Fruit fly (Drosophila melanogaster) whole organism, embryonic: ENCODE measurements around the gene CG5104.
A peak's percentile ranks its signal among the peaks of the same experiment; 100 is the strongest.

Experiments used
- CG11093 ChIP-seq: fragments of 200-800 bp; sonication (Bioruptor generic); IDR thresholded peaks from 3 replicates; pipeline ENCODE4 v1.3.6; 2022; ENCODE audit warnings: missing biosample characterization, missing genetic modification characterization
- CG11456 ChIP-seq: fragments of 200-800 bp; sonication (Bioruptor generic); IDR thresholded peaks from 3 replicates; pipeline ENCODE4 v1.3.6; 2022; ENCODE audit warnings: missing biosample characterization, missing genetic modification characterization
- CG11504 ChIP-seq: fragments of 200-800 bp; sonication (Bioruptor generic); optimal IDR thresholded peaks from 3 replicates; lab custom pipeline; 2019; ENCODE audit warnings: missing biosample characterization, mild to moderate bottlenecking, missing genetic modification characterization, moderate library complexity
- CG13296 ChIP-seq: fragments of 200-800 bp; sonication (Bioruptor generic); optimal IDR thresholded peaks from 3 replicates; lab custom pipeline; 2018; ENCODE audit warnings: missing biosample characterization, mild to moderate bottlenecking, missing genetic modification characterization
- CG13775 ChIP-seq: fragments of 200-800 bp; sonication (Bioruptor generic); optimal IDR thresholded peaks from 3 replicates; lab custom pipeline; 2017; ENCODE audit warnings: missing biosample characterization, mild to moderate bottlenecking, missing genetic modification characterization
- CG14710 ChIP-seq: fragments of 200-800 bp; sonication (Bioruptor generic); optimal IDR thresholded peaks from 3 replicates; lab custom pipeline; 2019; ENCODE audit warnings: missing biosample characterization, mild to moderate bottlenecking, missing genetic modification characterization, moderate library complexity
- CG16815 ChIP-seq: fragments of 200-800 bp; sonication (Bioruptor generic); optimal IDR thresholded peaks from 3 replicates; lab custom pipeline; 2017; ENCODE audit warnings: missing biosample characterization, mild to moderate bottlenecking, missing genetic modification characterization
- CG18599 ChIP-seq: fragments of 200-800 bp; sonication (Bioruptor generic); optimal IDR thresholded peaks from 3 replicates; lab custom pipeline; 2017; ENCODE audit warnings: missing biosample characterization, missing genetic modification characterization, mild to moderate bottlenecking, moderate library complexity, missing genetic modification reagents
- CG30431 ChIP-seq: fragments of 200-800 bp; sonication (Bioruptor generic); optimal IDR thresholded peaks from 2 replicates; lab custom pipeline; 2017; ENCODE audit warnings: missing biosample characterization, missing genetic modification characterization
- CG31365 ChIP-seq: fragments of 200-800 bp; sonication (Bioruptor generic); optimal IDR thresholded peaks from 2 replicates; lab custom pipeline; 2018; ENCODE audit warnings: missing biosample characterization, mild to moderate bottlenecking, missing genetic modification characterization
- CG32767 ChIP-seq: fragments of 200-800 bp; sonication (Bioruptor generic); IDR thresholded peaks from 2 replicates; pipeline ENCODE4 v1.3.6; 2022; ENCODE audit warnings: missing biosample characterization, missing genetic modification characterization
- CG3407 ChIP-seq: fragments of 200-800 bp; sonication (Bioruptor generic); optimal IDR thresholded peaks from 2 replicates; lab custom pipeline; 2018; ENCODE audit warnings: missing biosample characterization, mild to moderate bottlenecking, missing genetic modification characterization
- CG34224 ChIP-seq: fragments of 200-800 bp; sonication (Bioruptor generic); IDR thresholded peaks from 3 replicates; pipeline ENCODE4 v1.3.6; 2022; ENCODE audit warnings: missing biosample characterization, missing genetic modification characterization; ENCODE audit not compliant: partially characterized antibody
- CG4404 ChIP-seq: fragments of 200-800 bp; sonication (Bioruptor generic); IDR thresholded peaks from 2 replicates; pipeline ENCODE4 v1.3.6; 2022; ENCODE audit warnings: missing biosample characterization, missing genetic modification characterization
- CG7745 ChIP-seq: fragments of 200-800 bp; sonication (Bioruptor generic); optimal IDR thresholded peaks from 2 replicates; lab custom pipeline; 2018; ENCODE audit warnings: missing biosample characterization, mild to moderate bottlenecking, missing genetic modification characterization, moderate library complexity
- CG8281 ChIP-seq: fragments of 200-800 bp; sonication (Bioruptor generic); optimal IDR thresholded peaks from 2 replicates; lab custom pipeline; 2018; ENCODE audit warnings: missing biosample characterization, mild to moderate bottlenecking, missing genetic modification characterization, moderate library complexity
- CG9437 ChIP-seq: fragments of 200-800 bp; sonication (Bioruptor generic); optimal IDR thresholded peaks from 2 replicates; lab custom pipeline; 2018; ENCODE audit warnings: missing biosample characterization, mild to moderate bottlenecking, missing genetic modification characterization
- CG9727 ChIP-seq: fragments of 200-800 bp; sonication (Bioruptor generic); optimal IDR thresholded peaks from 3 replicates; lab custom pipeline; 2017; ENCODE audit warnings: missing biosample characterization, mild to moderate bottlenecking, missing genetic modification characterization
- CG9932 ChIP-seq: fragments of 200-800 bp; sonication (Bioruptor generic); IDR thresholded peaks from 2 replicates; pipeline ENCODE4 v1.3.6; 2022; ENCODE audit warnings: missing biosample characterization, missing genetic modification characterization
- Dip3 ChIP-seq: fragments of 200-800 bp; sonication (Bioruptor generic); optimal IDR thresholded peaks from 3 replicates; lab custom pipeline; 2016; ENCODE audit warnings: missing biosample characterization, missing genetic modification characterization
- E2f1 ChIP-seq: fragments of 200-800 bp; sonication (Bioruptor generic); IDR thresholded peaks from 2 replicates; pipeline ENCODE4 v1.3.6; 2022; ENCODE audit warnings: missing biosample characterization, missing genetic modification characterization
- HHEX ChIP-seq: fragments of 200-800 bp; sonication (Bioruptor generic); optimal IDR thresholded peaks from 3 replicates; lab custom pipeline; 2017; ENCODE audit warnings: missing biosample characterization, mild to moderate bottlenecking, missing genetic modification characterization, missing genetic modification reagents
- HLH3B ChIP-seq: fragments of 200-800 bp; sonication (Bioruptor generic); IDR thresholded peaks from 2 replicates; pipeline ENCODE4 v1.3.6; 2022; ENCODE audit warnings: missing biosample characterization, missing genetic modification characterization
- HLH4C ChIP-seq: fragments of 200-800 bp; sonication (Bioruptor generic); IDR thresholded peaks from 3 replicates; pipeline ENCODE4 v1.3.6; 2022; ENCODE audit warnings: missing biosample characterization, missing genetic modification characterization; ENCODE audit not compliant: partially characterized antibody
- Hr78 ChIP-seq, 2 experiments: fragments of 200-800 bp in 1 of 2; fragments of >200 bp in 1 of 2; sonication (Bioruptor generic) in 1 of 2; optimal IDR thresholded peaks; 2 replicates each; lab custom pipeline; 2017 to 2019; ENCODE audit warnings: missing biosample characterization in 2 of 2, missing genetic modification characterization in 2 of 2, mild to moderate bottlenecking in 1 of 2, moderate library complexity in 1 of 2
- Jarid2 ChIP-seq: fragments of 200-800 bp; sonication (Bioruptor generic); optimal IDR thresholded peaks from 3 replicates; lab custom pipeline; 2017; ENCODE audit warnings: mild to moderate bottlenecking, missing biosample characterization, missing genetic modification reagents, missing genetic modification characterization
- Optix ChIP-seq: fragments of 200-800 bp; sonication (Bioruptor generic); IDR thresholded peaks from 3 replicates; pipeline ENCODE4 v1.3.6; 2022; ENCODE audit warnings: missing biosample characterization, missing genetic modification characterization
- Taf1 ChIP-seq: fragments of 200-800 bp; sonication (Bioruptor generic); IDR thresholded peaks from 2 replicates; pipeline ENCODE4 v1.3.6; 2022; ENCODE audit warnings: missing biosample characterization, missing genetic modification characterization
- Xbp1 ChIP-seq: fragments of 200-800 bp; sonication (Bioruptor generic); optimal IDR thresholded peaks from 3 replicates; lab custom pipeline; 2016; ENCODE audit warnings: missing biosample characterization, mild to moderate bottlenecking, missing genetic modification characterization
- YL-1 ChIP-seq: fragments of 200-800 bp; sonication (Bioruptor generic); optimal IDR thresholded peaks from 3 replicates; lab custom pipeline; 2017; ENCODE audit warnings: missing biosample characterization, mild to moderate bottlenecking, missing genetic modification characterization
- dm ChIP-seq: fragments of 200-800 bp; sonication (Bioruptor generic); optimal IDR thresholded peaks from 3 replicates; lab custom pipeline; 2016; ENCODE audit warnings: missing biosample characterization, missing genetic modification characterization
- emc ChIP-seq: fragments of 200-800 bp; sonication (Bioruptor generic); optimal IDR thresholded peaks from 2 replicates; lab custom pipeline; 2016; ENCODE audit warnings: missing biosample characterization, missing genetic modification characterization
- gcm ChIP-seq: fragments of 200-800 bp; sonication (Bioruptor generic); optimal IDR thresholded peaks from 2 replicates; lab custom pipeline; 2019; ENCODE audit warnings: missing biosample characterization, mild to moderate bottlenecking, missing genetic modification characterization, moderate library complexity
- ken ChIP-seq: fragments of 200-800 bp; sonication (Bioruptor generic); IDR thresholded peaks from 3 replicates; pipeline ENCODE4 v1.3.6; 2022; ENCODE audit warnings: missing biosample characterization, missing genetic modification characterization
- mam ChIP-seq: fragments of 200-800 bp; sonication (Bioruptor generic); optimal IDR thresholded peaks from 3 replicates; lab custom pipeline; 2016; ENCODE audit warnings: missing biosample characterization, missing genetic modification characterization
- nom ChIP-seq: fragments of 200-800 bp; sonication (Bioruptor generic); optimal IDR thresholded peaks from 2 replicates; lab custom pipeline; 2017; ENCODE audit warnings: missing biosample characterization, missing genetic modification characterization, mild to moderate bottlenecking, moderate library complexity, missing genetic modification reagents
- pan ChIP-seq, 4 experiments: fragments of >200 bp in 3 of 4; fragments of 200-800 bp in 1 of 4; sonication (Bioruptor generic) in 1 of 4; optimal IDR thresholded peaks in 3 of 4; IDR thresholded peaks in 1 of 4; 2 replicates each; pipeline versions ENCODE4 v1.3.6 to Lab custom; 2017 to 2022; ENCODE audit warnings: missing biosample characterization in 2 of 4, missing genetic modification characterization in 2 of 4, mixed read lengths in 1 of 4
- pfk ChIP-seq: fragments of 200-800 bp; sonication (Bioruptor generic); optimal IDR thresholded peaks from 2 replicates; lab custom pipeline; 2018; ENCODE audit warnings: missing biosample characterization, mild to moderate bottlenecking, missing genetic modification characterization, moderate library complexity
- pho ChIP-seq: fragments of 200-800 bp; sonication (Bioruptor generic); optimal IDR thresholded peaks from 2 replicates; lab custom pipeline; 2016; ENCODE audit warnings: missing biosample characterization, missing genetic modification characterization
- psq ChIP-seq: fragments of 200-800 bp; sonication (Bioruptor generic); optimal IDR thresholded peaks from 2 replicates; lab custom pipeline; 2017; ENCODE audit warnings: missing biosample characterization, missing genetic modification characterization
- repo ChIP-seq: fragments of 200-800 bp; sonication (Bioruptor generic); optimal IDR thresholded peaks from 2 replicates; lab custom pipeline; 2016; ENCODE audit warnings: missing biosample characterization, missing genetic modification characterization
- run ChIP-seq: fragments of 200-800 bp; sonication (Bioruptor generic); optimal IDR thresholded peaks from 3 replicates; lab custom pipeline; 2018; ENCODE audit warnings: missing biosample characterization, mild to moderate bottlenecking, missing genetic modification characterization
- tna ChIP-seq: fragments of 200-800 bp; sonication (Bioruptor generic); IDR thresholded peaks from 2 replicates; pipeline ENCODE4 v1.3.6; 2022; ENCODE audit warnings: missing biosample characterization, missing genetic modification characterization; ENCODE audit not compliant: partially characterized antibody
- tx ChIP-seq: fragments of 200-800 bp; sonication (Bioruptor generic); optimal IDR thresholded peaks from 2 replicates; lab custom pipeline; 2016; ENCODE audit warnings: missing biosample characterization, missing genetic modification characterization
- vvl ChIP-seq: fragments of 200-800 bp; sonication (Bioruptor generic); IDR thresholded peaks from 2 replicates; pipeline ENCODE4 v1.3.6; 2022; ENCODE audit warnings: missing biosample characterization, missing genetic modification characterization
- wdn ChIP-seq: fragments of 200-800 bp; sonication (Bioruptor generic); IDR thresholded peaks from 2 replicates; pipeline ENCODE4 v1.3.6; 2022; ENCODE audit warnings: missing biosample characterization, missing genetic modification characterization
- zen ChIP-seq: fragments of 200-800 bp; sonication (Bioruptor generic); optimal IDR thresholded peaks from 3 replicates; lab custom pipeline; 2018; ENCODE audit warnings: missing biosample characterization, mild to moderate bottlenecking, missing genetic modification characterization, moderate library complexity

Gene CG5104

dm6 chr3L:20540182-20540974, 19.6 kb downstream of the CG5104 start, which contains the start of gene Rcd2 (continued):
- peak; percentile 95 for TF ChIP-seq CG34224 (GFP tag; lab: Robert Waterston, UW)
- peak; percentile 83 for TF ChIP-seq gcm (GFP tag; lab: Kevin White, UChicago)
- TF ChIP-seq CG7745 (tag; lab: Kevin White, UChicago), result no peak
- TF ChIP-seq HHEX, result peak; percentile 76
- TF ChIP-seq pfk (GFP tag; lab: Kevin White, UChicago), result no peak
- TF ChIP-seq ken (GFP tag; lab: Robert Waterston, UW), result no peak; the same call in 2 of the 3 replicates
- peak; percentile 89 for TF ChIP-seq tna (GFP tag; lab: Robert Waterston, UW)
- TF ChIP-seq Optix, result no peak
- TF ChIP-seq emc, result peak; percentile 57
- peak; percentile 49 for TF ChIP-seq YL-1 (GFP tag; lab: Kevin White, UChicago)
- TF ChIP-seq run (tag; lab: Kevin White, UChicago), result peak; percentile 89
- peak; percentile 92 for TF ChIP-seq Jarid2
- peak; percentile 85 for TF ChIP-seq vvl (GFP tag; lab: Robert Waterston, UW)
- TF ChIP-seq pho (GFP tag; lab: Kevin White, UChicago), result peak; percentile 78
- TF ChIP-seq CG9932 (GFP tag; lab: Robert Waterston, UW), result peak; percentile 86
- peak; percentile 37 for TF ChIP-seq CG3407 (GFP tag; lab: Kevin White, UChicago)
- no peak for TF ChIP-seq CG4404
- peak; percentile 86 for TF ChIP-seq HLH4C
- TF ChIP-seq wdn (GFP tag; lab: Robert Waterston, UW), result peak; percentile 31; the same call in 1 of the 2 replicates
- peak; percentile 51 for TF ChIP-seq CG14710
- peak; percentile 80 for TF ChIP-seq CG9727 (GFP tag; lab: Kevin White, UChicago)
- TF ChIP-seq CG13775 (GFP tag; lab: Kevin White, UChicago), result peak; percentile 69
- peak; percentile 58; the same call in 1 of the 2 replicates for TF ChIP-seq HLH3B (GFP tag; lab: Robert Waterston, UW)
- TF ChIP-seq CG8281 (tag; lab: Kevin White, UChicago), result peak; percentile 61
- peak; percentile 43 for TF ChIP-seq zen (tag; lab: Kevin White, UChicago)
- TF ChIP-seq CG32767 (GFP tag; lab: Robert Waterston, UW), result no peak; the same call in 1 of the 2 replicates
- TF ChIP-seq tx, result peak; percentile 40
- peak; percentile 76; the same call in 1 of the 2 replicates for TF ChIP-seq E2f1
- TF ChIP-seq CG16815 (GFP tag; lab: Kevin White, UChicago), result peak; percentile 21
- TF ChIP-seq CG11456, result 0 out of 3 replicates have a peak, but pooled peaks have one; percentile 23
- TF ChIP-seq dm (GFP tag; lab: Kevin White, UChicago), result no peak
- peak; percentile 66 for TF ChIP-seq mam
- peak; percentile 28 for TF ChIP-seq CG31365
- peak; percentile 80 for TF ChIP-seq CG9437
- TF ChIP-seq Dip3 (GFP tag; lab: Kevin White, UChicago), result peak; percentile 64
- TF ChIP-seq CG11093, result no peak; the same call in 2 of the 3 replicates
- TF ChIP-seq pan (optimal IDR thresholded peaks at IDR 0.05; lab: Kevin White, UChicago), result no peak
- peak in 1 of 2 experiments; percentile 87 for TF ChIP-seq pan (GFP tag; optimal IDR thresholded peaks at IDR 0.05 in 1 of 2, IDR thresholded peaks at IDR 0.05 in 1 of 2)
- TF ChIP-seq Taf1 (GFP tag; lab: Robert Waterston, UW), result peak; percentile 57
- peak; percentile 47 for TF ChIP-seq psq (GFP tag; lab: Kevin White, UChicago)
- peak; percentile 91 for TF ChIP-seq CG18599 (GFP tag; lab: Kevin White, UChicago)
- peak; percentile 44 for TF ChIP-seq nom
- peak; percentile 95 for TF ChIP-seq CG13296
- TF ChIP-seq Hr78 (GFP tag; optimal IDR thresholded peaks at IDR 0.05; lab: Kevin White, UChicago), result peak in 1 of 2 experiments; percentile 99
- peak; percentile 51 for TF ChIP-seq Xbp1
- TF ChIP-seq CG11504 (tag; lab: Kevin White, UChicago), result peak; percentile 89
- TF ChIP-seq CG30431 (GFP tag; lab: Kevin White, UChicago), result no peak
- TF ChIP-seq repo (GFP tag; lab: Kevin White, UChicago), result no peak
